Worm (Caenorhabditis elegans): Measurements from ENCODE around the gene H14N18.2.

H14N18.2 gene

ce11 chrV:8956387-8957095, 24.1 kb downstream of the H14N18.2 start, which contains the start of gene ttc-17 (continued):
- no peak for TF ChIP-seq Y79H2A.3 (GFP tag; conservative IDR thresholded peaks at IDR 0.05)
- TF ChIP-seq hlh-26 (GFP tag; conservative IDR thresholded peaks at IDR 0.05): no peak
- no peak for TF ChIP-seq pha-4 (tag; optimal IDR thresholded peaks at IDR 0.05)

- TF ChIP-seq nhr-90 (tag; optimal IDR thresholded peaks at IDR 0.05) (no peak), sdz-38 (tag; optimal IDR thresholded peaks at IDR 0.05) (no peak), rec-8 (tag; optimal IDR thresholded peaks at IDR 0.05) (no peak), snpc-4 (GFP tag; optimal IDR thresholded peaks at IDR 0.05) (no peak), snpc-4 (tag; optimal IDR thresholded peaks at IDR 0.05) (no peak), hrde-1 (tag; optimal IDR thresholded peaks at IDR 0.05; ENCODE audit: borderline replicate concordance) (no peak), ccch-3 (GFP tag; optimal IDR thresholded peaks at IDR 0.05) (no peak), K11D2.4 (GFP tag; IDR thresholded peaks at IDR 0.05) (no peak), K12H6.12 (tag; optimal IDR thresholded peaks at IDR 0.05) (no peak), mes-4 (tag; optimal IDR thresholded peaks at IDR 0.05) (no peak), egl-44 (GFP tag; IDR thresholded peaks at IDR 0.05) (no peak), ZK185.1 (tag; optimal IDR thresholded peaks at IDR 0.05; ENCODE audit: poor library complexity, severe bottlenecking) (no peak), nfyb-1 (GFP tag; IDR thresholded peaks at IDR 0.05) (no peak)
These were observed 31.8 kb downstream of the H14N18.2 start, which contains the start of gene nhr-44 for ce11 chrV:8964055-8964758. nhr-44 (minus strand) TSS chrV:8964105.

- TF ChIP-seq cebp-2 (GFP tag; IDR thresholded peaks at IDR 0.05) (no peak), mel-28 (tag; optimal IDR thresholded peaks at IDR 0.05; ENCODE audit: borderline replicate concordance) (no peak), ztf-28 (GFP tag; IDR thresholded peaks at IDR 0.05) (no peak), C17E4.6 (GFP tag; IDR thresholded peaks at IDR 0.05) (no peak), dox-1 (GFP tag; IDR thresholded peaks at IDR 0.05) (no peak), unc-130 (GFP tag; optimal IDR thresholded peaks at IDR 0.05) (no peak), sptf-2 (GFP tag; optimal IDR thresholded peaks at IDR 0.05) (no peak), nfya-2 (GFP tag; IDR thresholded peaks at IDR 0.05) (no peak), ztf-25 (GFP tag; IDR thresholded peaks at IDR 0.05) (no peak), F22D6.2 (tag; optimal IDR thresholded peaks at IDR 0.05) (no peak), nhr-90 (tag; optimal IDR thresholded peaks at IDR 0.05) (no peak), akir-1 (GFP tag; optimal IDR thresholded peaks at IDR 0.05) (no peak), mcd-1 (GFP tag; IDR thresholded peaks at IDR 0.05) (no peak)
These were observed 33.7 kb downstream of the H14N18.2 start, which contains the start of gene nhr-219 for ce11 chrV:8966086-8966485. nhr-219 (minus strand) TSS chrV:8966186.

ce11 chrV:8972271-8972670, 39.9 kb downstream of the H14N18.2 start, which contains the start of gene nhr-195:
nhr-195 (minus strand) TSS chrV:8972371.
- TF ChIP-seq zim-3 (tag; optimal IDR thresholded peaks at IDR 0.05) (no peak), madf-3 (GFP tag; IDR thresholded peaks at IDR 0.05) (no peak)

- TF ChIP-seq attf-6 (GFP tag; IDR thresholded peaks at IDR 0.05) (no peak), nfya-2 (GFP tag; IDR thresholded peaks at IDR 0.05) (no peak), hsf-1 (GFP tag; IDR thresholded peaks at IDR 0.05) (no peak), zim-3 (tag; optimal IDR thresholded peaks at IDR 0.05) (no peak), snpc-3.4 (tag; optimal IDR thresholded peaks at IDR 0.05) (no peak), sdz-38 (tag; optimal IDR thresholded peaks at IDR 0.05) (no peak), bed-1 (GFP tag; IDR thresholded peaks at IDR 0.05) (no peak), nhr-80 (tag; optimal IDR thresholded peaks at IDR 0.05) (peak; percentile 63)
These were observed 42.5 kb downstream of the H14N18.2 start, which contains the start of gene nhr-143 for ce11 chrV:8974889-8975422. nhr-143 (minus strand) TSS chrV:8974939.

Data from whole organism, young adult.